Fruit fly (Drosophila melanogaster): ENCODE measurements around the gene Gtpx.

Gene Gtpx

DNA sequence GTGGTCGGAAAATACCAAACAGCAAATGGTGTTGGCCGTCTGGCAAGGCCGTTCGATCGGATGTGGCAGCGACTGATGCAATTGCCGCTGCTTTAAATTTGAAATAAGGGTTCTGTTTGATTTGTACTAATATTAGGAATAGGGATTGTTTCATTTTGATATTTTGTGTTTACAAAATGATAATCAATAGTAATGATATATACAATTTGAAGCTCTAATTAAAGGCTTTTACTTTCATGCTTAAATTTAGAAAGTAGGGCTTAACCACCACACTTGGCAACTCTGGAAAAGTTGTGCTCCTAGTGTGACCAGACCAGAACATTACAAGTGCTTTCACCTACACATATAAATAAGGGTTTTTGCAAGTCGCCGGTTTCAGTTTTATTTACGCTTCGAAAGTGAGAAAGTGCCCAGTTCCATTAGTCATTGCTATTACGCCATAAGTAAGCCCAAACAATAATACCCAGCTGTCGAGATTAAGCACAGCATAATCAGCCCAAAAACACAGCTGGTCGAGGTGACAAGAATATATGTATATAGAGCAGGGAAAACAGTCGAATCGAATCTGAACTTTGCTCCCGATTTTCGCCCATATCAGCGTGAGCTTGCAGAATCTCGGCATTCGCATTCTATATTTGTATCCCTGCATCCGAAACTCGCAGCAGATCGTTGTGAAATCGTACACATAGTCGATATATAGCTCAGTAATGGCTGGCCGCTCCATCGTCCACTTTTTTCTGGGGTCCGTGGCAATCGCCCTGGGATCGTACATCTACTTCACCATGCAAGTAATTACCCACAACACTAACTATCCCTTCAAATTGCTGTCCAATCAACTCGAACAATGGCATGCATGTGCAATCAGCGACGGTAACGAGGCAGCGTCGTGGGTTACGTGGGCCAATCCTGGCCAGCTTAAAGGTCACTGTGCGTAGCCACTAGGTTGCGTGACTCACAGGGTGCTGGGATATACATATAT, at the start of gene Gtpx:
Gtpx (plus strand) TSS at position 341 of the 979 bp plus-strand sequence.
- peak; percentile 18 for TF ChIP-seq CG10669 (GFP tag; optimal IDR thresholded peaks at IDR 0.05)
- TF ChIP-seq CG31627 (GFP tag; optimal IDR thresholded peaks at IDR 0.05): peak; percentile 76
- TF ChIP-seq Lpt (GFP tag; optimal IDR thresholded peaks at IDR 0.05): no peak
- peak; percentile 8; the same call in 1 of the 2 replicates for TF ChIP-seq CG11294 (GFP tag; IDR thresholded peaks at IDR 0.05)
- TF ChIP-seq lz (GFP tag; optimal IDR thresholded peaks at IDR 0.05): peak; percentile 63
- TF ChIP-seq Sox15 (GFP tag; optimal IDR thresholded peaks at IDR 0.05): peak; percentile 42
- TF ChIP-seq Hr38 (GFP tag; optimal IDR thresholded peaks at IDR 0.05): no peak
- peak; percentile 74 to 77 for TF ChIP-seq ss (GFP tag; optimal IDR thresholded peaks at IDR 0.05)
- no peak for TF ChIP-seq Hr4 (GFP tag; optimal IDR thresholded peaks at IDR 0.05)
- TF ChIP-seq pdm3 (GFP tag; optimal IDR thresholded peaks at IDR 0.05): no peak
- TF ChIP-seq CG9139 (GFP tag; optimal IDR thresholded peaks at IDR 0.05): peak; percentile 49
- TF ChIP-seq Ets96B (tag; optimal IDR thresholded peaks at IDR 0.05): no peak
- no peak for TF ChIP-seq acj6 (GFP tag; optimal IDR thresholded peaks at IDR 0.05)
- no peak for TF ChIP-seq Smox (GFP tag; optimal IDR thresholded peaks at IDR 0.05)
- TF ChIP-seq net (GFP tag; optimal IDR thresholded peaks at IDR 0.05): peak; percentile 15
- peak; percentile 14 for TF ChIP-seq CG7368 (GFP tag; optimal IDR thresholded peaks at IDR 0.05)
- TF ChIP-seq CG11902 (GFP tag; optimal IDR thresholded peaks at IDR 0.05): no peak
- TF ChIP-seq CG15336 (GFP tag; IDR thresholded peaks at IDR 0.05): no peak; the same call in 1 of the 2 replicates
- TF ChIP-seq Sox14 (GFP tag; optimal IDR thresholded peaks at IDR 0.05): peak; percentile 48
- no peak for TF ChIP-seq Met (GFP tag; optimal IDR thresholded peaks at IDR 0.05)
- TF ChIP-seq achi (GFP tag; optimal IDR thresholded peaks at IDR 0.05): peak; percentile 14
- peak; percentile 56 for TF ChIP-seq CG6792 (GFP tag; optimal IDR thresholded peaks at IDR 0.05)
- no peak for TF ChIP-seq fd59A (GFP tag; optimal IDR thresholded peaks at IDR 0.05)
- peak; percentile 62 for TF ChIP-seq fkh (GFP tag; optimal IDR thresholded peaks at IDR 0.05)
- 0 out of 3 replicates have a peak, but pooled peaks have one; percentile 40 for TF ChIP-seq eg (GFP tag; IDR thresholded peaks at IDR 0.05)
- peak; percentile 22 for TF ChIP-seq CG8632 (GFP tag; optimal IDR thresholded peaks at IDR 0.05)
- peak; percentile 40; the same call in 1 of the 3 replicates for TF ChIP-seq CG8119 (GFP tag; IDR thresholded peaks at IDR 0.05)
- TF ChIP-seq salr (GFP tag; optimal IDR thresholded peaks at IDR 0.05): no peak
- no peak for TF ChIP-seq CG4318 (GFP tag; optimal IDR thresholded peaks at IDR 0.05)
- TF ChIP-seq CG6808 (GFP tag; optimal IDR thresholded peaks at IDR 0.05): peak; percentile 50
- peak; percentile 46 for TF ChIP-seq CG3919 (GFP tag; optimal IDR thresholded peaks at IDR 0.05)
- TF ChIP-seq CG6276 (GFP tag; optimal IDR thresholded peaks at IDR 0.05): peak; percentile 71
- no peak for TF ChIP-seq CG1621 (tag; optimal IDR thresholded peaks at IDR 0.05)
- TF ChIP-seq Ets21C (GFP tag; optimal IDR thresholded peaks at IDR 0.05): no peak
- peak; percentile 34 for TF ChIP-seq Eip75B (GFP tag; optimal IDR thresholded peaks at IDR 0.05)
- TF ChIP-seq Eip93F (GFP tag; optimal IDR thresholded peaks at IDR 0.05): peak; percentile 39
- peak; percentile 57 for TF ChIP-seq spab (GFP tag; optimal IDR thresholded peaks at IDR 0.05)
- peak; percentile 98 for TF ChIP-seq vri (GFP tag; optimal IDR thresholded peaks at IDR 0.05)
- no peak for TF ChIP-seq OdsH (GFP tag; optimal IDR thresholded peaks at IDR 0.05)
- TF ChIP-seq Hr39 (GFP tag; optimal IDR thresholded peaks at IDR 0.05): peak; percentile 71
- TF ChIP-seq CG6163 (GFP tag; IDR thresholded peaks at IDR 0.05): 0 out of 3 replicates have a peak, but pooled peaks have one; percentile 42
- peak; percentile 97 for TF ChIP-seq svp (GFP tag)
- TF ChIP-seq Gug (GFP tag; IDR thresholded peaks at IDR 0.05): no peak
- peak; percentile 40 for TF ChIP-seq cyc (GFP tag; optimal IDR thresholded peaks at IDR 0.05)
- no peak for TF ChIP-seq dac (GFP tag; optimal IDR thresholded peaks at IDR 0.05)
- TF ChIP-seq CG34406 (GFP tag; optimal IDR thresholded peaks at IDR 0.05): peak; percentile 33
- TF ChIP-seq esn (GFP tag; optimal IDR thresholded peaks at IDR 0.05): peak; percentile 62
- TF ChIP-seq Eip78C (GFP tag): peak; percentile 66
- no peak for TF ChIP-seq CG11762 (GFP tag; optimal IDR thresholded peaks at IDR 0.05; ENCODE audit: insufficient read depth)
- peak; percentile 15 for TF ChIP-seq topi (GFP tag; optimal IDR thresholded peaks at IDR 0.05)
